Worm (Caenorhabditis elegans) whole organism, L1 larva: ENCODE data around the gene srxa-10.

Experiments used
- egl-27 ChIP-seq, 2 experiments: fragments of 150-350 bp in 1 of 2; sonication (generic microtip); optimal IDR thresholded peaks; 3 replicates each; lab custom pipeline; 2017 to 2018; ENCODE audit warnings: missing biosample characterization in 2 of 2, missing genetic modification characterization in 2 of 2, missing genetic modification reagents in 2 of 2
- elt-3 ChIP-seq, 6 experiments: fragments of 150-350 bp in 1 of 6; sonication (generic microtip); optimal IDR thresholded peaks; 2 replicates each; lab custom pipeline; 2017 to 2018; ENCODE audit warnings: missing biosample characterization in 6 of 6, missing genetic modification characterization in 6 of 6, inconsistent platforms in 1 of 6
- fos-1 ChIP-seq: fragments of 150-350 bp; optimal IDR thresholded peaks from 2 replicates; lab custom pipeline; 2014; ENCODE audit warnings: missing biosample characterization, missing genetic modification characterization
- lin-14 ChIP-seq: fragments of 200-800 bp; sonication (Bioruptor generic); optimal IDR thresholded peaks from 2 replicates; lab custom pipeline; 2018; ENCODE audit warnings: mild to moderate bottlenecking, missing genetic modification characterization, moderate library complexity, missing compliant biosample characterization
- lin-39 ChIP-seq: fragments of 150-350 bp; optimal IDR thresholded peaks from 2 replicates; lab custom pipeline; 2014; ENCODE audit warnings: missing biosample characterization, missing genetic modification reagents, missing genetic modification characterization
- nhr-12 ChIP-seq: sonication (generic microtip); optimal IDR thresholded peaks from 2 replicates; lab custom pipeline; 2017; ENCODE audit warnings: missing biosample characterization, missing genetic modification characterization
- nhr-77 ChIP-seq: fragments of 150-350 bp; optimal IDR thresholded peaks from 2 replicates; lab custom pipeline; 2014; ENCODE audit warnings: missing biosample characterization, missing genetic modification characterization
- snpc-4 ChIP-seq: fragments of 150-350 bp; optimal IDR thresholded peaks from 2 replicates; lab custom pipeline; 2014; ENCODE audit warnings: missing biosample characterization, missing genetic modification characterization
- tbx-2 ChIP-seq: sonication (generic microtip); optimal IDR thresholded peaks from 2 replicates; lab custom pipeline; 2016; ENCODE audit warnings: missing genetic modification characterization, missing compliant biosample characterization
- tlp-1 ChIP-seq: fragments of 150-350 bp; optimal IDR thresholded peaks from 2 replicates; lab custom pipeline; 2014; ENCODE audit warnings: missing biosample characterization, missing genetic modification characterization
- unc-62 ChIP-seq: fragments of 150-350 bp; optimal IDR thresholded peaks from 2 replicates; lab custom pipeline; 2014; ENCODE audit warnings: missing biosample characterization, missing genetic modification reagents, missing genetic modification characterization

ce11 chrIII:9789083-9789482, 7.3 kb downstream of the srxa-10 start:
- TF ChIP-seq tlp-1, result no peak
- no peak for TF ChIP-seq egl-27 (tag; optimal IDR thresholded peaks at IDR 0.05; lab: Kevin White, UChicago)
- TF ChIP-seq lin-39 (tag; lab: Kevin White, UChicago), result no peak
- TF ChIP-seq unc-62 (GFP tag; lab: Kevin White, UChicago), result no peak
- no peak for TF ChIP-seq nhr-77 (tag; lab: Kevin White, UChicago)
- no peak for TF ChIP-seq lin-14 (GFP tag; lab: Kevin White, UChicago)
- no peak for TF ChIP-seq nhr-12 (tag; lab: Kevin White, UChicago)
- no peak for TF ChIP-seq tbx-2 (tag; lab: Kevin White, UChicago)
- TF ChIP-seq fos-1, result no peak
- TF ChIP-seq elt-3 (tag; optimal IDR thresholded peaks at IDR 0.05; lab: Kevin White, UChicago), result no peak
- TF ChIP-seq snpc-4 (tag; lab: Kevin White, UChicago), result no peak
